Worm (Caenorhabditis elegans): ENCODE results near the gene F52E1.2.
A peak's percentile ranks its signal among the peaks of the same experiment; 100 is the strongest.

DNA sequence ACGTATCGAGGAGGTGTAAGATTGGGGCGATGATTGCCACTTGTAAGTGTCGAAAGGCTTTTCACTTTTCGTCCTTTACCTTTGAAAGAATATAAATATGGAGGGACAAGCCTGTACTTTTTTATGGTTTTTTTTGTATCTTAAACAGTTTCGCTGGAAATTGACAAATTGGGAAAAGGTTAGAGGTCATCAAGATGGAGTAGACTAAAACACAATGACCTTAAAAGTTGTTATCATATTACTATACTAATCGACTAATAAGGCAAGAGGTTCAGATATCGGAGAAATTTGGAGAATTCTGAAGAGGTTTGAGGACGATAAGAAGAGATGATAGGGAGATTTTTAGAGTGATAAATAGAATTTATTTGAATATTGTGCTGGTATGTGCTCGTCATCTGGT, 4.2 kb upstream of the F52E1.2 start:
- TF ChIP-seq nhr-77 (tag; optimal IDR thresholded peaks at IDR 0.05) (no peak), tbx-2 (tag; optimal IDR thresholded peaks at IDR 0.05) (no peak), nhr-25 (tag; optimal IDR thresholded peaks at IDR 0.05) (peak; percentile 67)
